Fruit fly (Drosophila melanogaster): ENCODE measurements around the gene CG31668.
A peak's percentile ranks its signal among the peaks of the same experiment; 100 is the strongest.

CG31668 gene

DNA sequence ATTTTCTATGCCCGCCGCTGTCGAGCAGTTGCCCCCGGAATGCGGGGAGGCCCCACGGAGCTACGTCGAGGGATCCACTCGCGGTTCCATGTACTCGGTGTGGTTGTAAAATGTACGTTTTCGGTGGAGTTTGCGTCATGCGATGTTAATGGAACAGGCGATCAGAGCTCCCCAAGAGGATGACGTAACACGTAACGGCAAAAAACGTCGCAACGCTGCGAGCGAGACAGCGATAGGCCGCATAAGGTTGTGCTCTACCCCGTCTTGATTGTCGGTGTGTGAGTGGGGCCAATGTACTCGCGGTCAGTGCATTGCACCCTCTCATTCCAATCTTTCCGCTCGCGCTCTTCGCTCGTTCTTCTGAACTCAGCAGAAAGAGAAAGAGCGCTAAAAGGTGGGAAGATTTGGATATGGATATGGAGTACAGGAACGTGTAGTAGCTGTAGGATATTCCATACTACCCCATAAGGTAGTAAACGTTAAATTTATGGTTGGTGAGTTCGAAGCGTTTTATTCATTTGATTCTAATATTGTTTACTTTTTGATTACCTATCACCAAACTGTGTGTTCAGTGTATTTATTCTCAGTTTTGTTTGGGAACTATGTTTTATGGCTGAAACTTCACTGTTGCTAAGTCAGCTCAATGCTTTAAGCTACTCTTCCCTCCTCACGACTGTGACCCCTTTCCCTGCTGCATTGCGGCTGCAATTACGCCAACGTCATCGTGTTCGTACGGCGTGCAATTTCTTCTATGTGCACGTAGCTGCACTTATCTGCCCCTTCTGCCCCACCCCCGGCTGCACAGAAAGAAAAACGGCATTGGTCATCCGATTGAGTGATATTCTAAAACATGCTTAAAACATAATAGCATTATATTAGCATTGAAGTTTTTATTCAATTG, 5.6 kb downstream of the CG31668 start (continued):
- TF ChIP-seq Med (GFP tag) (peak; percentile 58), kah (GFP tag; optimal IDR thresholded peaks at IDR 0.05) (peak; percentile 12), CG5180 (GFP tag; optimal IDR thresholded peaks at IDR 0.05) (peak; percentile 60), CG12769 (tag; optimal IDR thresholded peaks at IDR 0.05) (peak; percentile 81), pros (GFP tag; optimal IDR thresholded peaks at IDR 0.05) (peak; percentile 84), Eip74EF (GFP tag; optimal IDR thresholded peaks at IDR 0.05) (peak in 1 of 2 experiments; percentile 10), CG1832 (GFP tag; optimal IDR thresholded peaks at IDR 0.05) (peak; percentile 83), kay (GFP tag; optimal IDR thresholded peaks at IDR 0.05) (no peak), CG9876 (GFP tag; optimal IDR thresholded peaks at IDR 0.05) (no peak), CG14667 (GFP tag; IDR thresholded peaks at IDR 0.05) (no peak), lbe (GFP tag; optimal IDR thresholded peaks at IDR 0.05) (peak; percentile 33), grn (GFP tag; optimal IDR thresholded peaks at IDR 0.05) (peak; percentile 22), Hr78 (GFP tag; optimal IDR thresholded peaks at IDR 0.05) (peak in 1 of 2 experiments; percentile 53), CG13894 (tag; optimal IDR thresholded peaks at IDR 0.05) (peak; percentile 82), Ets65A (GFP tag) (peak; percentile 67), CG9437 (GFP tag; optimal IDR thresholded peaks at IDR 0.05) (peak; percentile 98), sens-2 (GFP tag; IDR thresholded peaks at IDR 0.05) (no peak), aop (GFP tag; IDR thresholded peaks at IDR 0.05) (no peak), Ptx1 (GFP tag; IDR thresholded peaks at IDR 0.05) (no peak), CG6254 (GFP tag; optimal IDR thresholded peaks at IDR 0.05) (peak; percentile 4), Hmr (GFP tag; optimal IDR thresholded peaks at IDR 0.05) (peak; percentile 7), Oaz (GFP tag; IDR thresholded peaks at IDR 0.05) (no peak), Lhr (GFP tag; optimal IDR thresholded peaks at IDR 0.05) (peak; percentile 41), Ssrp (tag; optimal IDR thresholded peaks at IDR 0.05) (no peak), ab (GFP tag; optimal IDR thresholded peaks at IDR 0.05) (peak; percentile 40), btn (GFP tag; optimal IDR thresholded peaks at IDR 0.05) (no peak), CG12155 (GFP tag; optimal IDR thresholded peaks at IDR 0.05) (peak; percentile 10), CG8478 (optimal IDR thresholded peaks at IDR 0.05) (peak; percentile 63), ftz-f1 (GFP tag; optimal IDR thresholded peaks at IDR 0.05) (peak; percentile 94), nerfin-1 (tag; optimal IDR thresholded peaks at IDR 0.05) (peak; percentile 4), CG12071 (GFP tag; optimal IDR thresholded peaks at IDR 0.05) (peak; percentile 11), Pdp1 (GFP tag; optimal IDR thresholded peaks at IDR 0.05) (peak in 1 of 2 experiments; percentile 100), ATbp (GFP tag; optimal IDR thresholded peaks at IDR 0.05) (no peak), HLHmδ (GFP tag; optimal IDR thresholded peaks at IDR 0.05) (peak; percentile 63), Deaf1 (tag; optimal IDR thresholded peaks at IDR 0.05) (peak; percentile 61), inv (GFP tag; IDR thresholded peaks at IDR 0.05; ENCODE audit: partially characterized antibody) (no peak), mirr (GFP tag; optimal IDR thresholded peaks at IDR 0.05) (peak; percentile 3), Nf-YC (tag; optimal IDR thresholded peaks at IDR 0.05) (peak; percentile 64), CG11093 (GFP tag; IDR thresholded peaks at IDR 0.05) (no peak), CG3995 (GFP tag; optimal IDR thresholded peaks at IDR 0.05) (no peak), yki (optimal IDR thresholded peaks at IDR 0.05) (peak; percentile 50), Dad (GFP tag; optimal IDR thresholded peaks at IDR 0.05) (no peak), cwo (GFP tag; optimal IDR thresholded peaks at IDR 0.05) (peak; percentile 45), sd (tag; optimal IDR thresholded peaks at IDR 0.05) (peak; percentile 91), bsh (GFP tag; optimal IDR thresholded peaks at IDR 0.05) (peak in 1 of 2 experiments; percentile 7), sug (tag; optimal IDR thresholded peaks at IDR 0.05) (peak; percentile 61), CG12659 (GFP tag; optimal IDR thresholded peaks at IDR 0.05) (no peak), sqz (GFP tag; optimal IDR thresholded peaks at IDR 0.05) (peak; percentile 78)
